Fruit fly (Drosophila melanogaster): ENCODE results near the gene CG3987.

Gene CG3987

dm6 chr3R:15145491-15145890 lies 5.7 kb downstream of the CG3987 start (continued):
- TF ChIP-seq CG15696 (tag; optimal IDR thresholded peaks at IDR 0.05), result no peak
- no peak for TF ChIP-seq CG4282 (GFP tag; optimal IDR thresholded peaks at IDR 0.05)
- TF ChIP-seq Dad (GFP tag; optimal IDR thresholded peaks at IDR 0.05), result no peak
- TF ChIP-seq B-H2 (GFP tag; optimal IDR thresholded peaks at IDR 0.05), result no peak
- no peak for TF ChIP-seq ato (GFP tag; IDR thresholded peaks at IDR 0.05; ENCODE audit: partially characterized antibody)
- TF ChIP-seq gcm (GFP tag; optimal IDR thresholded peaks at IDR 0.05), result peak; percentile 47
- TF ChIP-seq CG4404 (GFP tag; IDR thresholded peaks at IDR 0.05), result no peak
- TF ChIP-seq peb (GFP tag; IDR thresholded peaks at IDR 0.05), result peak; percentile 37; the same call in 1 of the 2 replicates
- TF ChIP-seq Hmr (GFP tag; optimal IDR thresholded peaks at IDR 0.05), result peak; percentile 33
- TF ChIP-seq CG9932 (GFP tag; IDR thresholded peaks at IDR 0.05), result 0 out of 2 replicates have a peak, but pooled peaks have one; percentile 14
- no peak for TF ChIP-seq her (GFP tag; optimal IDR thresholded peaks at IDR 0.05)
- TF ChIP-seq CG8388 (GFP tag; optimal IDR thresholded peaks at IDR 0.05), result peak; percentile 54
- no peak for TF ChIP-seq Chrac-16 (GFP tag; optimal IDR thresholded peaks at IDR 0.05)
- TF ChIP-seq zf30C (GFP tag; optimal IDR thresholded peaks at IDR 0.05), result peak; percentile 50
- TF ChIP-seq CG14050 (GFP tag; IDR thresholded peaks at IDR 0.05), result peak; percentile 51; the same call in 1 of the 3 replicates
- peak; percentile 57 for TF ChIP-seq Meics (GFP tag; optimal IDR thresholded peaks at IDR 0.05)
- no peak for TF ChIP-seq CG4360 (GFP tag; IDR thresholded peaks at IDR 0.05)
- no peak; the same call in 2 of the 3 replicates for TF ChIP-seq B-H1 (GFP tag; IDR thresholded peaks at IDR 0.05)
- peak; percentile 24 for TF ChIP-seq Ssrp (tag; optimal IDR thresholded peaks at IDR 0.05)
- peak; percentile 25 for TF ChIP-seq CG10209 (GFP tag; optimal IDR thresholded peaks at IDR 0.05)
- TF ChIP-seq tup (GFP tag; optimal IDR thresholded peaks at IDR 0.05), result no peak
- TF ChIP-seq HmgZ (tag; optimal IDR thresholded peaks at IDR 0.05), result peak; percentile 5
- TF ChIP-seq CG30403 (GFP tag; optimal IDR thresholded peaks at IDR 0.05), result peak; percentile 48
- peak; percentile 39 for TF ChIP-seq sug (tag; optimal IDR thresholded peaks at IDR 0.05)
- TF ChIP-seq al (GFP tag; IDR thresholded peaks at IDR 0.05), result no peak
- TF ChIP-seq unpg (GFP tag; optimal IDR thresholded peaks at IDR 0.05), result peak; percentile 61
- TF ChIP-seq Lim3 (GFP tag; IDR thresholded peaks at IDR 0.05), result no peak
- TF ChIP-seq CG17186 (GFP tag; optimal IDR thresholded peaks at IDR 0.05), result no peak
- peak; percentile 33 for TF ChIP-seq gsb-n (tag; optimal IDR thresholded peaks at IDR 0.05)
- TF ChIP-seq CG2199 (GFP tag; IDR thresholded peaks at IDR 0.05), result no peak
- no peak for TF ChIP-seq CG33557 (GFP tag; optimal IDR thresholded peaks at IDR 0.05)
- TF ChIP-seq CG42726 (GFP tag; IDR thresholded peaks at IDR 0.05; ENCODE audit: partially characterized antibody), result no peak
- TF ChIP-seq gcm2 (GFP tag; optimal IDR thresholded peaks at IDR 0.05), result peak; percentile 3
- no peak for TF ChIP-seq CG14710 (tag; optimal IDR thresholded peaks at IDR 0.05)
- no peak for TF ChIP-seq CG4854 (GFP tag; optimal IDR thresholded peaks at IDR 0.05)
- TF ChIP-seq hkb (optimal IDR thresholded peaks at IDR 0.05), result no peak
- peak; percentile 75 for TF ChIP-seq hkb (GFP tag; IDR thresholded peaks at IDR 0.05)
- TF ChIP-seq Fer1 (GFP tag; optimal IDR thresholded peaks at IDR 0.05), result peak; percentile 17
- TF ChIP-seq wek (GFP tag; optimal IDR thresholded peaks at IDR 0.05), result no peak
- no peak for TF ChIP-seq C15 (GFP tag; IDR thresholded peaks at IDR 0.05)
- TF ChIP-seq maf-S (GFP tag; optimal IDR thresholded peaks at IDR 0.05), result no peak
- TF ChIP-seq Poxn (GFP tag; IDR thresholded peaks at IDR 0.05), result no peak
- TF ChIP-seq CG6854 (GFP tag; optimal IDR thresholded peaks at IDR 0.05), result no peak
- peak; percentile 26 for TF ChIP-seq cwo (GFP tag; optimal IDR thresholded peaks at IDR 0.05)
- no peak for TF ChIP-seq Nf-YB (GFP tag; optimal IDR thresholded peaks at IDR 0.05)
- no peak for TF ChIP-seq CG14965 (GFP tag; optimal IDR thresholded peaks at IDR 0.05; ENCODE audit: borderline replicate concordance)
- TF ChIP-seq CG11247 (GFP tag; IDR thresholded peaks at IDR 0.05), result peak; percentile 63; the same call in 1 of the 2 replicates
- peak; percentile 37; the same call in 1 of the 2 replicates for TF ChIP-seq ara (GFP tag; IDR thresholded peaks at IDR 0.05)
- TF ChIP-seq Dip3 (GFP tag; optimal IDR thresholded peaks at IDR 0.05), result no peak
- peak; percentile 37 for TF ChIP-seq CG7556 (GFP tag; optimal IDR thresholded peaks at IDR 0.05)
- TF ChIP-seq CG6791 (GFP tag; IDR thresholded peaks at IDR 0.05; ENCODE audit: partially characterized antibody), result no peak

All from whole organism, embryonic.